Fruit fly (Drosophila melanogaster) whole organism, embryonic: ENCODE measurements around the gene CG4297.
A peak's percentile ranks its signal among the peaks of the same experiment; 100 is the strongest.

Source experiments
- Asciz ChIP-seq: fragments of 200-800 bp; sonication (Bioruptor generic); optimal IDR thresholded peaks from 2 replicates; lab custom pipeline; 2017; ENCODE audit warnings: missing biosample characterization, mild to moderate bottlenecking, missing genetic modification characterization, missing genetic modification reagents
- Atf-2 ChIP-seq: fragments of 200-800 bp; sonication (Bioruptor generic); optimal IDR thresholded peaks from 2 replicates; lab custom pipeline; 2016; ENCODE audit warnings: missing biosample characterization, missing genetic modification characterization
- BEAF-32 ChIP-seq: fragments of 200-800 bp; sonication (Bioruptor generic); optimal IDR thresholded peaks from 3 replicates; lab custom pipeline; 2017; ENCODE audit warnings: missing biosample characterization, missing genetic modification characterization, mild to moderate bottlenecking, moderate library complexity, missing genetic modification reagents
- Bdp1 ChIP-seq: fragments of 200-800 bp; sonication (Bioruptor generic); optimal IDR thresholded peaks from 3 replicates; lab custom pipeline; 2016; ENCODE audit warnings: missing biosample characterization, missing genetic modification characterization
- Blimp-1 ChIP-seq: fragments of 200-800 bp; sonication (Bioruptor generic); optimal IDR thresholded peaks from 3 replicates; lab custom pipeline; 2018; ENCODE audit warnings: missing biosample characterization, missing genetic modification characterization, mild to moderate bottlenecking, moderate library complexity, missing genetic modification reagents
- C15 ChIP-seq: fragments of 200-800 bp; sonication (Bioruptor generic); IDR thresholded peaks from 3 replicates; pipeline ENCODE4 v1.3.6; 2022; ENCODE audit warnings: missing biosample characterization, missing genetic modification characterization
- CG11456 ChIP-seq: fragments of 200-800 bp; sonication (Bioruptor generic); IDR thresholded peaks from 3 replicates; pipeline ENCODE4 v1.3.6; 2022; ENCODE audit warnings: missing biosample characterization, missing genetic modification characterization
- CG12942 ChIP-seq: fragments of 200-800 bp; sonication (Bioruptor generic); optimal IDR thresholded peaks from 3 replicates; lab custom pipeline; 2016; ENCODE audit warnings: missing biosample characterization, missing genetic modification characterization
- CG15696 ChIP-seq: fragments of 200-800 bp; sonication (Bioruptor generic); optimal IDR thresholded peaks from 2 replicates; lab custom pipeline; 2019; ENCODE audit warnings: missing biosample characterization, mild to moderate bottlenecking, missing genetic modification characterization, moderate library complexity
- CG17829 ChIP-seq: fragments of 200-800 bp; optimal IDR thresholded peaks from 2 replicates; lab custom pipeline; 2019; ENCODE audit warnings: missing biosample characterization, mild to moderate bottlenecking, missing genetic modification characterization, moderate library complexity
- CG17912 ChIP-seq: fragments of 200-800 bp; sonication (Bioruptor generic); optimal IDR thresholded peaks from 2 replicates; lab custom pipeline; 2018; ENCODE audit warnings: missing biosample characterization, mild to moderate bottlenecking, missing genetic modification characterization
- CG3065 ChIP-seq: fragments of 200-800 bp; sonication (Bioruptor generic); optimal IDR thresholded peaks from 2 replicates; lab custom pipeline; 2016; ENCODE audit warnings: missing biosample characterization, missing genetic modification characterization
- CG31224 ChIP-seq: fragments of 200-800 bp; sonication (Bioruptor generic); IDR thresholded peaks from 2 replicates; pipeline ENCODE4 v1.3.6; 2022; ENCODE audit warnings: missing biosample characterization, missing genetic modification characterization
- CG34224 ChIP-seq: fragments of 200-800 bp; sonication (Bioruptor generic); IDR thresholded peaks from 3 replicates; pipeline ENCODE4 v1.3.6; 2022; ENCODE audit warnings: missing biosample characterization, missing genetic modification characterization; ENCODE audit not compliant: partially characterized antibody
- CG4328 ChIP-seq: fragments of 200-800 bp; sonication (Bioruptor generic); optimal IDR thresholded peaks from 3 replicates; lab custom pipeline; 2017; ENCODE audit warnings: missing biosample characterization, missing genetic modification reagents, missing genetic modification characterization
- CG43689 ChIP-seq: fragments of 200-800 bp; sonication (Bioruptor generic); IDR thresholded peaks from 2 replicates; pipeline ENCODE4 v1.3.6; 2022; ENCODE audit warnings: missing biosample characterization, missing genetic modification characterization
- CG6689 ChIP-seq: fragments of 200-800 bp; sonication (Bioruptor generic); IDR thresholded peaks from 2 replicates; pipeline ENCODE4 v1.3.6; 2022; ENCODE audit warnings: missing biosample characterization, missing genetic modification characterization
- CG6765 ChIP-seq: fragments of 200-800 bp; sonication (Bioruptor generic); optimal IDR thresholded peaks from 3 replicates; lab custom pipeline; 2017; ENCODE audit warnings: missing biosample characterization, mild to moderate bottlenecking, missing genetic modification characterization
- CG7372 ChIP-seq: fragments of 200-800 bp; sonication (Bioruptor generic); IDR thresholded peaks from 2 replicates; pipeline ENCODE4 v1.3.6; 2022; ENCODE audit warnings: missing biosample characterization, missing genetic modification characterization
- CG7928 ChIP-seq: fragments of 200-800 bp; sonication (Bioruptor generic); optimal IDR thresholded peaks from 2 replicates; lab custom pipeline; 2017; ENCODE audit warnings: missing biosample characterization, mild to moderate bottlenecking, missing genetic modification characterization
- CG8290 ChIP-seq, 3 experiments: fragments of 200-800 bp; sonication (Bioruptor generic); optimal IDR thresholded peaks; 2 replicates each; lab custom pipeline; 2016 to 2019; ENCODE audit warnings: missing biosample characterization in 3 of 3, missing genetic modification characterization in 3 of 3, mild to moderate bottlenecking in 2 of 3, moderate library complexity in 1 of 3
- Dad ChIP-seq: fragments of 200-800 bp; sonication (Bioruptor generic); optimal IDR thresholded peaks from 3 replicates; lab custom pipeline; 2016; ENCODE audit warnings: missing biosample characterization, missing genetic modification characterization
- Drgx ChIP-seq: fragments of 200-800 bp; sonication (Bioruptor generic); IDR thresholded peaks from 2 replicates; pipeline ENCODE4 v1.3.6; 2022; ENCODE audit warnings: missing biosample characterization, missing genetic modification characterization
- Hr78 ChIP-seq, 2 experiments: fragments of 200-800 bp in 1 of 2; fragments of >200 bp in 1 of 2; sonication (Bioruptor generic) in 1 of 2; optimal IDR thresholded peaks; 2 replicates each; lab custom pipeline; 2017 to 2019; ENCODE audit warnings: missing biosample characterization in 2 of 2, missing genetic modification characterization in 2 of 2, mild to moderate bottlenecking in 1 of 2, moderate library complexity in 1 of 2
- Kr ChIP-seq: fragments of 200-800 bp; sonication (Bioruptor generic); optimal IDR thresholded peaks from 2 replicates; lab custom pipeline; 2017; ENCODE audit warnings: missing biosample characterization, mild to moderate bottlenecking, missing genetic modification characterization
- Lim3 ChIP-seq: fragments of 200-800 bp; sonication (Bioruptor generic); IDR thresholded peaks from 2 replicates; pipeline ENCODE4 v1.3.6; 2022; ENCODE audit warnings: missing biosample characterization, missing genetic modification characterization
- MTF-1 ChIP-seq: fragments of 200-800 bp; sonication (Bioruptor generic); optimal IDR thresholded peaks from 2 replicates; lab custom pipeline; 2018; ENCODE audit warnings: missing biosample characterization, mild to moderate bottlenecking, missing genetic modification characterization, borderline replicate concordance
- Oaz ChIP-seq: fragments of 200-800 bp; sonication (Bioruptor generic); IDR thresholded peaks from 2 replicates; pipeline ENCODE4 v1.3.6; 2022; ENCODE audit warnings: missing biosample characterization, missing genetic modification characterization
- Optix ChIP-seq: fragments of 200-800 bp; sonication (Bioruptor generic); IDR thresholded peaks from 3 replicates; pipeline ENCODE4 v1.3.6; 2022; ENCODE audit warnings: missing biosample characterization, missing genetic modification characterization
- PHDP ChIP-seq: fragments of 200-800 bp; sonication (Bioruptor generic); optimal IDR thresholded peaks from 3 replicates; lab custom pipeline; 2018; ENCODE audit warnings: missing biosample characterization, mild to moderate bottlenecking, missing genetic modification characterization, moderate library complexity
- Ptx1 ChIP-seq: fragments of 200-800 bp; sonication (Bioruptor generic); IDR thresholded peaks from 2 replicates; pipeline ENCODE4 v1.3.6; 2022; ENCODE audit warnings: missing biosample characterization, missing genetic modification characterization
- Xrp1 ChIP-seq: fragments of 200-800 bp; sonication (Bioruptor generic); IDR thresholded peaks from 2 replicates; pipeline ENCODE4 v1.3.6; 2022; ENCODE audit warnings: missing biosample characterization, missing genetic modification characterization
- bigmax ChIP-seq: fragments of 200-800 bp; sonication (Bioruptor generic); optimal IDR thresholded peaks from 2 replicates; lab custom pipeline; 2018; ENCODE audit warnings: missing biosample characterization, mild to moderate bottlenecking, missing genetic modification characterization
- crc ChIP-seq: fragments of 200-800 bp; sonication (Bioruptor generic); optimal IDR thresholded peaks from 2 replicates; lab custom pipeline; 2016; ENCODE audit warnings: missing biosample characterization, missing genetic modification characterization
- ewg ChIP-seq: fragments of 200-800 bp; sonication (Bioruptor generic); optimal IDR thresholded peaks from 3 replicates; lab custom pipeline; 2017; ENCODE audit warnings: mild to moderate bottlenecking, missing biosample characterization, missing genetic modification reagents, missing genetic modification characterization
- gcm ChIP-seq: fragments of 200-800 bp; sonication (Bioruptor generic); optimal IDR thresholded peaks from 2 replicates; lab custom pipeline; 2019; ENCODE audit warnings: missing biosample characterization, mild to moderate bottlenecking, missing genetic modification characterization, moderate library complexity
- gsb-n ChIP-seq: fragments of 200-800 bp; sonication (Bioruptor generic); optimal IDR thresholded peaks from 3 replicates; lab custom pipeline; 2018; ENCODE audit warnings: missing biosample characterization, mild to moderate bottlenecking, missing genetic modification characterization
- hbn ChIP-seq: fragments of 200-800 bp; sonication (Bioruptor generic); IDR thresholded peaks from 2 replicates; pipeline ENCODE4 v1.3.6; 2022; ENCODE audit warnings: missing biosample characterization, missing genetic modification characterization; ENCODE audit not compliant: partially characterized antibody
- hkb ChIP-seq, 2 experiments: fragments of 200-800 bp in 1 of 2; fragments of >200 bp in 1 of 2; sonication (Bioruptor generic) in 1 of 2; IDR thresholded peaks in 1 of 2; optimal IDR thresholded peaks in 1 of 2; 2 replicates each; pipeline versions ENCODE4 v1.3.6 to Lab custom; 2017 to 2022; ENCODE audit warnings: missing biosample characterization in 1 of 2, missing genetic modification characterization in 1 of 2
- lov ChIP-seq, 2 experiments: fragments of 200-800 bp in 1 of 2; fragments of >200 bp in 1 of 2; sonication (Bioruptor generic) in 1 of 2; IDR thresholded peaks in 1 of 2; optimal IDR thresholded peaks in 1 of 2; 2 replicates in 1 of 2; 3 replicates in 1 of 2; pipeline versions ENCODE4 v1.3.6 to Lab custom; 2017 to 2022; ENCODE audit warnings: missing biosample characterization in 1 of 2, missing genetic modification characterization in 1 of 2
- pnt ChIP-seq: fragments of 200-800 bp; sonication (Bioruptor generic); optimal IDR thresholded peaks from 3 replicates; lab custom pipeline; 2016; ENCODE audit warnings: missing biosample characterization, missing genetic modification characterization
- rib ChIP-seq: fragments of 200-800 bp; sonication (Bioruptor generic); IDR thresholded peaks from 2 replicates; pipeline ENCODE4 v1.3.6; 2022; ENCODE audit warnings: missing biosample characterization, missing genetic modification characterization
- seq ChIP-seq: fragments of 200-800 bp; sonication (Bioruptor generic); IDR thresholded peaks from 2 replicates; pipeline ENCODE4 v1.3.6; 2022; ENCODE audit warnings: missing biosample characterization, missing genetic modification characterization
- sim ChIP-seq: fragments of 200-800 bp; sonication (Bioruptor generic); IDR thresholded peaks from 2 replicates; pipeline ENCODE4 v1.3.6; 2022; ENCODE audit warnings: missing biosample characterization, missing genetic modification characterization
- ssp ChIP-seq: fragments of 200-800 bp; sonication (Bioruptor generic); IDR thresholded peaks from 2 replicates; pipeline ENCODE4 v1.3.6; 2022; ENCODE audit warnings: missing biosample characterization, missing genetic modification characterization
- twi ChIP-seq: fragments of 200-800 bp; optimal IDR thresholded peaks from 2 replicates; lab custom pipeline; 2019; ENCODE audit warnings: missing biosample characterization, mild to moderate bottlenecking, missing genetic modification characterization, moderate library complexity

Gene CG4297

dm6 chr2L:516032-516993 lies 44.3 kb upstream of the CG4297 start (continued):
- TF ChIP-seq hbn (GFP tag; lab: Robert Waterston, UW), result no peak
- TF ChIP-seq Xrp1 (GFP tag; lab: Robert Waterston, UW), result peak; percentile 92
- TF ChIP-seq lov (optimal IDR thresholded peaks at IDR 0.05; lab: Kevin White, UChicago), result no peak
- TF ChIP-seq lov (GFP tag; IDR thresholded peaks at IDR 0.05; lab: Robert Waterston, UW), result peak; percentile 42; the same call in 1 of the 3 replicates
- peak; percentile 47; the same call in 1 of the 2 replicates for TF ChIP-seq Lim3 (GFP tag; lab: Robert Waterston, UW)
- TF ChIP-seq Dad (GFP tag; lab: Kevin White, UChicago), result no peak
- no peak for TF ChIP-seq Kr (GFP tag; lab: Kevin White, UChicago)
- TF ChIP-seq hkb (optimal IDR thresholded peaks at IDR 0.05; lab: Kevin White, UChicago), result no peak
- TF ChIP-seq hkb (GFP tag; IDR thresholded peaks at IDR 0.05; lab: Robert Waterston, UW), result peak; percentile 84
- TF ChIP-seq seq (GFP tag; lab: Robert Waterston, UW), result peak; percentile 67
- TF ChIP-seq PHDP (tag; lab: Kevin White, UChicago), result peak; percentile 85
- TF ChIP-seq crc, result peak; percentile 62
- TF ChIP-seq pnt, result peak; percentile 70
- TF ChIP-seq BEAF-32, result no peak
- peak; percentile 39 for TF ChIP-seq CG3065 (GFP tag; lab: Kevin White, UChicago)
- peak; percentile 82 for TF ChIP-seq Asciz (GFP tag; lab: Kevin White, UChicago)
- peak; percentile 27 for TF ChIP-seq CG6765 (GFP tag; lab: Kevin White, UChicago)
- no peak for TF ChIP-seq CG34224 (GFP tag; lab: Robert Waterston, UW)
- peak; percentile 60 for TF ChIP-seq MTF-1
- peak; percentile 81 for TF ChIP-seq Ptx1 (GFP tag; lab: Robert Waterston, UW)
- TF ChIP-seq CG4328 (GFP tag; lab: Kevin White, UChicago), result no peak
- no peak for TF ChIP-seq rib (GFP tag; lab: Robert Waterston, UW)
- TF ChIP-seq CG17829, result peak; percentile 83
- TF ChIP-seq CG12942, result peak; percentile 71
- peak; percentile 77 for TF ChIP-seq gsb-n (tag; lab: Kevin White, UChicago)
- TF ChIP-seq sim (GFP tag; lab: Robert Waterston, UW), result peak; percentile 63; the same call in 1 of the 2 replicates
- peak; percentile 61; the same call in 1 of the 3 replicates for TF ChIP-seq C15
- no peak for TF ChIP-seq CG8290 (GFP tag; optimal IDR thresholded peaks at IDR 0.05; lab: Kevin White, UChicago)
- peak in 1 of 2 experiments; percentile 69 for TF ChIP-seq CG8290 (tag; optimal IDR thresholded peaks at IDR 0.05; lab: Kevin White, UChicago)
- TF ChIP-seq twi (tag; lab: Kevin White, UChicago), result peak; percentile 44
- TF ChIP-seq Blimp-1 (GFP tag; lab: Kevin White, UChicago), result peak; percentile 87
- TF ChIP-seq CG15696 (tag; lab: Kevin White, UChicago), result peak; percentile 57
- peak; percentile 38; the same call in 1 of the 3 replicates for TF ChIP-seq CG11456 (GFP tag; lab: Robert Waterston, UW)
- no peak for TF ChIP-seq CG17912
- TF ChIP-seq Hr78 (GFP tag; optimal IDR thresholded peaks at IDR 0.05; lab: Kevin White, UChicago), result peak in 1 of 2 experiments; percentile 55
- no peak for TF ChIP-seq CG7928
- peak; percentile 57 for TF ChIP-seq ssp (GFP tag; lab: Robert Waterston, UW)
- TF ChIP-seq CG6689 (GFP tag; lab: Robert Waterston, UW), result peak; percentile 83
- peak; percentile 69 for TF ChIP-seq ewg (GFP tag; lab: Kevin White, UChicago)
- TF ChIP-seq CG31224 (GFP tag; lab: Robert Waterston, UW), result no peak
- peak; percentile 61 for TF ChIP-seq Drgx
- peak; percentile 38; the same call in 1 of the 2 replicates for TF ChIP-seq Oaz (GFP tag; lab: Robert Waterston, UW)
- peak; percentile 38 for TF ChIP-seq Bdp1 (GFP tag; lab: Kevin White, UChicago)
- TF ChIP-seq Optix, result peak; percentile 59; the same call in 1 of the 3 replicates
- 0 out of 2 replicates have a peak, but pooled peaks have one; percentile 9 for TF ChIP-seq CG43689
- peak; percentile 64 for TF ChIP-seq CG7372 (GFP tag; lab: Robert Waterston, UW)
- peak; percentile 57 for TF ChIP-seq Atf-2
- TF ChIP-seq gcm (GFP tag; lab: Kevin White, UChicago), result peak; percentile 71
- no peak for TF ChIP-seq bigmax (GFP tag; lab: Kevin White, UChicago)
